Fruit fly (Drosophila melanogaster) whole organism: ENCODE measurements around the gene Qsox3.

ENCODE experiments used
- CG8478 ChIP-seq: fragments of >200 bp; optimal IDR thresholded peaks from 2 replicates; lab custom pipeline; 2018; ENCODE audit warnings: inconsistent platforms
- Dll ChIP-seq: fragments of >200 bp; optimal IDR thresholded peaks from 2 replicates; lab custom pipeline; 2017
- EcR ChIP-seq, 2 experiments: fragments of >200 bp; optimal IDR thresholded peaks; 2 replicates each; lab custom pipeline; 2017; ENCODE audit warnings: missing biosample characterization in 2 of 2, missing genetic modification characterization in 2 of 2, missing genetic modification reagents in 2 of 2
- pan ChIP-seq: fragments of >200 bp; optimal IDR thresholded peaks from 2 replicates; lab custom pipeline; 2017
- psq ChIP-seq: fragments of >200 bp; optimal IDR thresholded peaks from 2 replicates; lab custom pipeline; 2017
- usp ChIP-seq: fragments of >200 bp; optimal IDR thresholded peaks from 2 replicates; lab custom pipeline; 2017; ENCODE audit warnings: missing biosample characterization, missing genetic modification characterization, mixed read lengths

The Qsox3 gene

dm6 chr3R:21874982-21875466 is 36.6 kb upstream of the Qsox3 start, which contains the start of gene CG6656:
Gene CG6656, plus strand, starts transcription at chr3R:21875293.
- TF ChIP-seq psq (lab: Kevin White, UChicago) (no peak), CG8478 (lab: Kevin White, UChicago) (peak; percentile 68), pan (peak; percentile 72), usp (GFP tag; lab: Kevin White, UChicago) (no peak), Dll (lab: Kevin White, UChicago) (no peak), EcR (GFP tag; optimal IDR thresholded peaks at IDR 0.05; lab: Kevin White, UChicago) (no peak)

dm6 chr3R:21877636-21878035 is 34.0 kb upstream of the Qsox3 start, which contains the start of gene P5CDh2:
Gene P5CDh2, plus strand, starts transcription at chr3R:21877936.
- TF ChIP-seq psq (lab: Kevin White, UChicago) = no peak
- TF ChIP-seq pan = no peak
- TF ChIP-seq usp (GFP tag; lab: Kevin White, UChicago) = no peak
- TF ChIP-seq CG8478 (lab: Kevin White, UChicago) = no peak
- no peak for TF ChIP-seq Dll (lab: Kevin White, UChicago)

dm6 chr3R:21878473-21878872 is 33.1 kb upstream of the Qsox3 start, which contains the start of gene CG34148:
Gene CG34148, minus strand, starts transcription at chr3R:21878686.
- TF ChIP-seq psq (lab: Kevin White, UChicago) (no peak), Dll (lab: Kevin White, UChicago) (no peak), EcR (GFP tag; optimal IDR thresholded peaks at IDR 0.05; lab: Kevin White, UChicago) (no peak), pan (no peak), usp (GFP tag; lab: Kevin White, UChicago) (no peak), CG8478 (lab: Kevin White, UChicago) (no peak)

DNA sequence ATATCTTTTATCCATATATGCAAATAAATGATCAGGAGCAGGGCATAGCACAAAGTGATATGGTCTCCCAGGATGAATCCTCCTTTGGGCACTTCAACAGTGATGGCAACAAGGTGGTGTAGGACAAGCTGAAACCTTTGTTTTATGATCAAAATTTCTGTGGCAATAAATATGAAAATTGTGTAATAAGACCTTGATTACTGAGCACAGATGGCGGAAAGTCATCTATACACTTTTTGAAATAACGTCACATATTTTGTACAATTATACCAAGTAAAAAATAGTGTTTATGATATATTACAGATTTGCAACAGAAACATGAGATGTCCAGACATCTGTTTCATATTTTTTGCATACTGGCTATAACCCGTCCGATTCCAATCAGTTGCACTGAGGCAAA is 31.1 kb upstream of the Qsox3 start, which contains the start of gene CG31465:
CG31465 (plus strand) TSS at position 301 of the 400 bp plus-strand sequence.
- TF ChIP-seq pan (no peak), usp (GFP tag; lab: Kevin White, UChicago) (no peak), EcR (GFP tag; optimal IDR thresholded peaks at IDR 0.05; lab: Kevin White, UChicago) (no peak), Dll (lab: Kevin White, UChicago) (no peak), psq (lab: Kevin White, UChicago) (no peak)

- no peak for TF ChIP-seq EcR (GFP tag; optimal IDR thresholded peaks at IDR 0.05; lab: Kevin White, UChicago)
- TF ChIP-seq Dll (lab: Kevin White, UChicago) = no peak
- no peak for TF ChIP-seq pan
- TF ChIP-seq usp (GFP tag; lab: Kevin White, UChicago) = no peak
- no peak for TF ChIP-seq CG8478 (lab: Kevin White, UChicago)
- TF ChIP-seq psq (lab: Kevin White, UChicago) = no peak
Observed at dm6 chr3R:21884354-21884753, 27.3 kb upstream of the Qsox3 start, which contains the start of gene fit. Gene fit, minus strand, starts transcription at chr3R:21884454.

dm6 chr3R:21885450-21885849 is 26.2 kb upstream of the Qsox3 start, which contains the start of gene CG17819:
Gene CG17819, minus strand, starts transcription at chr3R:21885550.
- TF ChIP-seq usp (GFP tag; lab: Kevin White, UChicago) = no peak
- no peak for TF ChIP-seq Dll (lab: Kevin White, UChicago)
- TF ChIP-seq pan = no peak
- no peak for TF ChIP-seq EcR (GFP tag; optimal IDR thresholded peaks at IDR 0.05; lab: Kevin White, UChicago)
- no peak for TF ChIP-seq CG8478 (lab: Kevin White, UChicago)

dm6 chr3R:21886861-21887587 is 24.6 kb upstream of the Qsox3 start, which contains the start of the genes CG6678 and dnd:
Gene CG6678, plus strand, starts transcription at chr3R:21887029.
Gene dnd, minus strand, starts transcription at chr3R:21887355.
- TF ChIP-seq EcR (GFP tag; optimal IDR thresholded peaks at IDR 0.05; lab: Kevin White, UChicago) (no peak), usp (GFP tag; lab: Kevin White, UChicago) (no peak), pan (no peak), psq (lab: Kevin White, UChicago) (no peak), Dll (lab: Kevin White, UChicago) (no peak), CG8478 (lab: Kevin White, UChicago) (no peak)

- no peak for TF ChIP-seq usp (GFP tag; lab: Kevin White, UChicago)
- TF ChIP-seq EcR (GFP tag; optimal IDR thresholded peaks at IDR 0.05; lab: Kevin White, UChicago) = no peak
- TF ChIP-seq Dll (lab: Kevin White, UChicago) = no peak
- no peak for TF ChIP-seq CG8478 (lab: Kevin White, UChicago)
- TF ChIP-seq pan = no peak
- no peak for TF ChIP-seq psq (lab: Kevin White, UChicago)
Observed at dm6 chr3R:21887588-21888007, 24.0 kb upstream of the Qsox3 start.

dm6 chr3R:21888696-21889602 is 22.7 kb upstream of the Qsox3 start, which contains the start of gene CG43844:
Gene CG43844, plus strand, starts transcription at chr3R:21889539.
- no peak for TF ChIP-seq Dll (lab: Kevin White, UChicago)
- TF ChIP-seq usp (GFP tag; lab: Kevin White, UChicago) = no peak
- TF ChIP-seq CG8478 (lab: Kevin White, UChicago) = no peak
- TF ChIP-seq psq (lab: Kevin White, UChicago) = no peak
- no peak for TF ChIP-seq EcR (GFP tag; optimal IDR thresholded peaks at IDR 0.05; lab: Kevin White, UChicago)
- TF ChIP-seq pan = no peak

dm6 chr3R:21889945-21890344 is 21.7 kb upstream of the Qsox3 start:
- TF ChIP-seq usp (GFP tag; lab: Kevin White, UChicago) (no peak), EcR (GFP tag; optimal IDR thresholded peaks at IDR 0.05; lab: Kevin White, UChicago) (peak; percentile 37 to 39)

DNA sequence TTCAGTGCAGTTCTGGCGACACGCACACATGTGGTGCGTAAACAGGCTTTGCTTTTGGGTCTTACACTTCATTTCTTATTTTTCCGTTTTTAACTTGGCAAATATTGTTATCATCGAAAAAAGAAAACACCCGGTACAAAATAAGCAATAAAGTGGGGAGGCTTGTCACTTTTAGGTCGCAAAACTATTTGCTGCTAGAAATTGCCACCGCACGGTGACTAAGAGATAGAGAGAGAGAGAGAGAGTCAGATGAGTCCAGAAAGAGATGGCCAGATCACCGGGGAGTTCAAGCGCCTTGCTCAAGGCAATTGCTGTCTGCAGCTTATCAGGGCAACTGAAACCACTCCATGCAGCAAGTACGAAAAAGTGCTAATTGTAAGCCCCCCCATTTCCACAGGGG is 20.9 kb upstream of the Qsox3 start:
- peak in 1 of 2 experiments; percentile 51 for TF ChIP-seq EcR (GFP tag; optimal IDR thresholded peaks at IDR 0.05; lab: Kevin White, UChicago)
- TF ChIP-seq Dll (lab: Kevin White, UChicago) = no peak
- TF ChIP-seq psq (lab: Kevin White, UChicago) = no peak
- TF ChIP-seq usp (GFP tag; lab: Kevin White, UChicago) = no peak
- no peak for TF ChIP-seq pan
- no peak for TF ChIP-seq CG8478 (lab: Kevin White, UChicago)
